Fruit fly (Drosophila melanogaster) Kc167 (cell line): ENCODE measurements around the gene CG6013.

Experiments
- Myc ChIP-seq: fragments of >200 bp; optimal IDR thresholded peaks from 2 replicates; lab custom pipeline; 2017; ENCODE audit warnings: missing external identifiers
- Sin3A ChIP-seq: fragments of >200 bp; optimal IDR thresholded peaks from 2 replicates; lab custom pipeline; 2018; ENCODE audit warnings: missing external identifiers
- h ChIP-seq: fragments of >200 bp; optimal IDR thresholded peaks from 3 replicates; lab custom pipeline; 2018; ENCODE audit warnings: missing external identifiers
- insv ChIP-seq: fragments of >200 bp; optimal IDR thresholded peaks from 3 replicates; lab custom pipeline; 2018; ENCODE audit warnings: missing external identifiers
- psq ChIP-seq: fragments of >200 bp; optimal IDR thresholded peaks from 2 replicates; lab custom pipeline; 2017; ENCODE audit warnings: missing external identifiers
- ttk ChIP-seq: sonication (Bioruptor generic); optimal IDR thresholded peaks from 2 replicates; lab custom pipeline; 2017; ENCODE audit warnings: missing external identifiers

- TF ChIP-seq Sin3A (no peak), ttk (lab: Kevin White, UChicago) (no peak), psq (no peak), insv (lab: Kevin White, UChicago) (no peak), Myc (no peak), h (lab: Kevin White, UChicago) (no peak)
These were observed at the start of gene CG6013, which contains the start of gene Prp18 for dm6 chr3R:19031210-19031609.
